Worm (Caenorhabditis elegans): ENCODE data around the gene F16B4.6.
A peak's percentile ranks its signal among the peaks of the same experiment; 100 is the strongest.

F16B4.6 gene

ce11 chrV:1593799-1594420, 6.9 kb downstream of the F16B4.6 start, which contains the start of gene F16B4.4:
F16B4.4 (plus strand) TSS chrV:1594019.
- TF ChIP-seq nhr-25 (tag; optimal IDR thresholded peaks at IDR 0.05) (peak; percentile 19), lsy-2 (tag; optimal IDR thresholded peaks at IDR 0.05) (no peak), fos-1 (tag; optimal IDR thresholded peaks at IDR 0.05) (peak; percentile 24), ztf-1 (GFP tag; conservative IDR thresholded peaks at IDR 0.05) (no peak), ZK546.5 (tag; optimal IDR thresholded peaks at IDR 0.05) (no peak), sma-3 (GFP tag; optimal IDR thresholded peaks at IDR 0.05) (peak; percentile 67), lin-13 (GFP tag; optimal IDR thresholded peaks at IDR 0.05) (no peak), gmeb-1 (tag; optimal IDR thresholded peaks at IDR 0.05) (peak; percentile 9), ceh-82 (tag; optimal IDR thresholded peaks at IDR 0.05) (no peak), unc-39 (tag; optimal IDR thresholded peaks at IDR 0.05) (no peak), nhr-21 (tag; optimal IDR thresholded peaks at IDR 0.05) (peak; percentile 41), snpc-4 (tag; optimal IDR thresholded peaks at IDR 0.05) (no peak), skn-1 (tag; optimal IDR thresholded peaks at IDR 0.05) (no peak), dmd-4 (tag; optimal IDR thresholded peaks at IDR 0.05) (no peak), crh-2 (tag; optimal IDR thresholded peaks at IDR 0.05) (peak; percentile 9), nhr-10 (tag; optimal IDR thresholded peaks at IDR 0.05) (no peak), sma-9 (GFP tag; optimal IDR thresholded peaks at IDR 0.05) (peak; percentile 3), sma-9 (tag; optimal IDR thresholded peaks at IDR 0.05) (no peak), elt-3 (tag; optimal IDR thresholded peaks at IDR 0.05) (no peak), ztf-11 (tag; optimal IDR thresholded peaks at IDR 0.05) (no peak), F13H6.1 (tag; optimal IDR thresholded peaks at IDR 0.05) (no peak)

- peak; percentile 48 for TF ChIP-seq sma-3 (GFP tag; optimal IDR thresholded peaks at IDR 0.05)
- no peak for TF ChIP-seq elt-1 (tag; optimal IDR thresholded peaks at IDR 0.05)
These were observed 7.6 kb downstream of the F16B4.6 start for ce11 chrV:1594554-1595092.

- TF ChIP-seq nhr-10 (tag; optimal IDR thresholded peaks at IDR 0.05): no peak
- TF ChIP-seq lsy-2 (tag; optimal IDR thresholded peaks at IDR 0.05): no peak
- no peak for TF ChIP-seq R02D3.7 (tag; optimal IDR thresholded peaks at IDR 0.05)
- no peak for TF ChIP-seq nhr-129 (tag; optimal IDR thresholded peaks at IDR 0.05)
- no peak for TF ChIP-seq alr-1 (tag; optimal IDR thresholded peaks at IDR 0.05)
These were observed 13.6 kb downstream of the F16B4.6 start, which contains the start of gene F16B4.2 for ce11 chrV:1600561-1601088. F16B4.2 (plus strand) TSS chrV:1601038.

- TF ChIP-seq F13H6.1 (tag; optimal IDR thresholded peaks at IDR 0.05) (peak; percentile 85), nhr-129 (tag; optimal IDR thresholded peaks at IDR 0.05) (peak; percentile 12), sma-3 (GFP tag; optimal IDR thresholded peaks at IDR 0.05) (peak; percentile 77), egl-27 (tag; optimal IDR thresholded peaks at IDR 0.05) (no peak), nhr-25 (tag; optimal IDR thresholded peaks at IDR 0.05) (peak; percentile 64), dmd-4 (tag; optimal IDR thresholded peaks at IDR 0.05) (no peak), sma-9 (GFP tag; optimal IDR thresholded peaks at IDR 0.05) (peak; percentile 76), sma-9 (tag; optimal IDR thresholded peaks at IDR 0.05) (no peak), blmp-1 (tag; optimal IDR thresholded peaks at IDR 0.05; ENCODE audit: insufficient read depth) (peak; percentile 18), mdl-1 (tag; optimal IDR thresholded peaks at IDR 0.05) (no peak), skn-1 (tag; optimal IDR thresholded peaks at IDR 0.05) (no peak), fos-1 (tag; optimal IDR thresholded peaks at IDR 0.05) (peak; percentile 92), nhr-6 (tag; optimal IDR thresholded peaks at IDR 0.05) (no peak), nhr-237 (tag; optimal IDR thresholded peaks at IDR 0.05) (no peak), crh-2 (tag; optimal IDR thresholded peaks at IDR 0.05) (peak; percentile 25), lin-11 (tag; optimal IDR thresholded peaks at IDR 0.05) (no peak), zag-1 (tag; optimal IDR thresholded peaks at IDR 0.05) (no peak), gmeb-1 (tag; optimal IDR thresholded peaks at IDR 0.05) (no peak), ceh-16 (tag; optimal IDR thresholded peaks at IDR 0.05) (no peak), nhr-10 (tag; optimal IDR thresholded peaks at IDR 0.05) (no peak), Y55F3AM.14 (GFP tag; optimal IDR thresholded peaks at IDR 0.05) (peak; percentile 48), ZK546.5 (tag; optimal IDR thresholded peaks at IDR 0.05) (no peak), unc-55 (GFP tag; optimal IDR thresholded peaks at IDR 0.05) (no peak)
These were observed 20.8 kb downstream of the F16B4.6 start, which contains the start of gene nhr-178 for ce11 chrV:1607790-1608189. nhr-178 (minus strand) TSS chrV:1607953.
